Worm (Caenorhabditis elegans): ENCODE measurements around the gene C16D9.3.
A peak's percentile ranks its signal among the peaks of the same experiment; 100 is the strongest.

C16D9.3 gene

ce11 chrV:8230056-8230455 is 9.8 kb downstream of the C16D9.3 start (continued):
- TF ChIP-seq nhr-90 (tag; optimal IDR thresholded peaks at IDR 0.05) (peak; percentile 65), lin-40 (tag; optimal IDR thresholded peaks at IDR 0.05) (no peak), mcd-1 (GFP tag; IDR thresholded peaks at IDR 0.05) (0 out of 2 replicates have a peak, but pooled peaks have one; percentile 25), lsy-27 (tag; optimal IDR thresholded peaks at IDR 0.05; ENCODE audit: borderline replicate concordance, insufficient read depth) (no peak), hlh-12 (tag; optimal IDR thresholded peaks at IDR 0.05) (no peak), B0035.1 (tag; optimal IDR thresholded peaks at IDR 0.05) (no peak), gei-17 (GFP tag; optimal IDR thresholded peaks at IDR 0.05) (no peak), Y56A3A.18 (GFP tag; IDR thresholded peaks at IDR 0.05) (no peak), ceh-27 (GFP tag; optimal IDR thresholded peaks at IDR 0.05) (no peak), ZK185.1 (tag; optimal IDR thresholded peaks at IDR 0.05; ENCODE audit: poor library complexity, severe bottlenecking) (peak; percentile 65), ztf-18 (tag; optimal IDR thresholded peaks at IDR 0.05) (peak; percentile 26), nhr-27 (tag; optimal IDR thresholded peaks at IDR 0.05) (no peak), snpc-4 (GFP tag; optimal IDR thresholded peaks at IDR 0.05) (peak; percentile 41), snpc-4 (tag; optimal IDR thresholded peaks at IDR 0.05) (peak; percentile 68 to 92 (median 80)), hlh-26 (GFP tag; conservative IDR thresholded peaks at IDR 0.05) (no peak), F23B12.7 (tag; optimal IDR thresholded peaks at IDR 0.05; ENCODE audit: insufficient read depth) (no peak), chd-7 (tag; optimal IDR thresholded peaks at IDR 0.05) (no peak), let-607 (tag; optimal IDR thresholded peaks at IDR 0.05) (no peak), sea-2 (GFP tag; IDR thresholded peaks at IDR 0.05) (no peak), ztf-26 (tag; optimal IDR thresholded peaks at IDR 0.05) (no peak), F49E8.2 (tag; optimal IDR thresholded peaks at IDR 0.05; ENCODE audit: insufficient read depth) (no peak), egl-44 (GFP tag; IDR thresholded peaks at IDR 0.05) (no peak), F52B5.7 (tag; optimal IDR thresholded peaks at IDR 0.05) (no peak), aptf-3 (GFP tag; IDR thresholded peaks at IDR 0.05) (no peak), ccch-3 (GFP tag; optimal IDR thresholded peaks at IDR 0.05) (no peak), athp-1 (tag; optimal IDR thresholded peaks at IDR 0.05) (no peak), nfya-2 (GFP tag; IDR thresholded peaks at IDR 0.05) (no peak), hsf-1 (GFP tag; IDR thresholded peaks at IDR 0.05) (no peak), nhr-80 (tag; optimal IDR thresholded peaks at IDR 0.05) (no peak), aptf-2 (GFP tag; conservative IDR thresholded peaks at IDR 0.05) (no peak), bed-2 (GFP tag; IDR thresholded peaks at IDR 0.05) (no peak), attf-3 (GFP tag; conservative IDR thresholded peaks at IDR 0.05) (no peak), rec-8 (tag; optimal IDR thresholded peaks at IDR 0.05) (no peak), ets-4 (GFP tag; optimal IDR thresholded peaks at IDR 0.05) (no peak), him-1 (tag; optimal IDR thresholded peaks at IDR 0.05) (peak; percentile 78), dpl-1 (GFP tag; optimal IDR thresholded peaks at IDR 0.05) (no peak), pha-4 (tag; optimal IDR thresholded peaks at IDR 0.05) (no peak), tbx-9 (tag; optimal IDR thresholded peaks at IDR 0.05; ENCODE audit: borderline replicate concordance) (no peak), unc-62 (GFP tag; optimal IDR thresholded peaks at IDR 0.05) (no peak), lin-35 (GFP tag; optimal IDR thresholded peaks at IDR 0.05) (no peak), pbrm-1 (GFP tag; IDR thresholded peaks at IDR 0.05) (peak; percentile 77), ama-1 (optimal IDR thresholded peaks at IDR 0.05) (no peak), ama-1 (GFP tag; optimal IDR thresholded peaks at IDR 0.05) (no peak), Y95B8A.8 (GFP tag; IDR thresholded peaks at IDR 0.05) (no peak), mel-28 (tag; optimal IDR thresholded peaks at IDR 0.05; ENCODE audit: borderline replicate concordance) (no peak), hmg-20 (GFP tag; IDR thresholded peaks at IDR 0.05) (no peak), Y53F4B.3 (GFP tag; IDR thresholded peaks at IDR 0.05) (no peak), madf-10 (tag; optimal IDR thresholded peaks at IDR 0.05) (no peak), tlf-1 (GFP tag; optimal IDR thresholded peaks at IDR 0.05) (no peak)

All from whole organism, young adult.